Worm (Caenorhabditis elegans) whole organism, L2 larva: Measurements from ENCODE around the gene lys-5.

ENCODE experiments used
- C34F6.9 ChIP-seq: fragments of 150-350 bp; optimal IDR thresholded peaks from 2 replicates; lab custom pipeline; 2014; ENCODE audit warnings: missing biosample characterization, missing genetic modification characterization
- F13H6.1 ChIP-seq: sonication (generic microtip); optimal IDR thresholded peaks from 2 replicates; lab custom pipeline; 2016; ENCODE audit warnings: missing genetic modification characterization, missing compliant biosample characterization
- R02D3.7 ChIP-seq: fragments of 150-350 bp; optimal IDR thresholded peaks from 2 replicates; lab custom pipeline; 2014; ENCODE audit warnings: missing biosample characterization, missing genetic modification characterization
- Y55F3AM.14 ChIP-seq: fragments of 200-800 bp; sonication (Bioruptor generic); optimal IDR thresholded peaks from 2 replicates; lab custom pipeline; 2018; ENCODE audit warnings: mild to moderate bottlenecking, missing genetic modification characterization, missing compliant biosample characterization
- ZK546.5 ChIP-seq: sonication (generic microtip); optimal IDR thresholded peaks from 2 replicates; lab custom pipeline; 2017; ENCODE audit warnings: missing biosample characterization, missing genetic modification characterization
- alr-1 ChIP-seq: fragments of 150-350 bp; optimal IDR thresholded peaks from 2 replicates; lab custom pipeline; 2014; ENCODE audit warnings: missing biosample characterization, missing genetic modification characterization
- aly-2 ChIP-seq: fragments of 150-350 bp; optimal IDR thresholded peaks from 2 replicates; lab custom pipeline; 2014; ENCODE audit warnings: missing biosample characterization, missing genetic modification characterization
- ama-1 ChIP-seq: fragments of 150-350 bp; optimal IDR thresholded peaks from 2 replicates; lab custom pipeline; 2018; ENCODE audit warnings: inconsistent platforms
- blmp-1 ChIP-seq: sonication (generic microtip); optimal IDR thresholded peaks from 2 replicates; lab custom pipeline; 2017; ENCODE audit warnings: missing genetic modification characterization, mild to moderate bottlenecking, missing compliant biosample characterization, antibody characterized with exemption, moderate library complexity; ENCODE audit not compliant: insufficient read depth
- ceh-16 ChIP-seq: fragments of 150-350 bp; optimal IDR thresholded peaks from 2 replicates; lab custom pipeline; 2014; ENCODE audit warnings: missing biosample characterization, missing genetic modification characterization
- crh-2 ChIP-seq: sonication (generic microtip); optimal IDR thresholded peaks from 2 replicates; lab custom pipeline; 2017; ENCODE audit warnings: missing biosample characterization, missing genetic modification characterization
- egl-27 ChIP-seq: sonication (generic microtip); optimal IDR thresholded peaks from 3 replicates; lab custom pipeline; 2017; ENCODE audit warnings: missing biosample characterization, missing genetic modification reagents, missing genetic modification characterization
- elt-1 ChIP-seq: fragments of 150-350 bp; optimal IDR thresholded peaks from 2 replicates; lab custom pipeline; 2014; ENCODE audit warnings: missing biosample characterization, missing genetic modification characterization
- fos-1 ChIP-seq: fragments of 150-350 bp; optimal IDR thresholded peaks from 2 replicates; lab custom pipeline; 2014; ENCODE audit warnings: missing biosample characterization, missing genetic modification characterization
- gmeb-1 ChIP-seq: fragments of 150-350 bp; optimal IDR thresholded peaks from 2 replicates; lab custom pipeline; 2014; ENCODE audit warnings: missing biosample characterization, missing genetic modification characterization
- lin-11 ChIP-seq: fragments of 150-350 bp; sonication (generic microtip); optimal IDR thresholded peaks from 2 replicates; lab custom pipeline; 2014; ENCODE audit warnings: missing biosample characterization, missing genetic modification characterization, inconsistent platforms, mixed read lengths
- lin-13 ChIP-seq: fragments of 150-350 bp; optimal IDR thresholded peaks from 2 replicates; lab custom pipeline; 2014; ENCODE audit warnings: missing biosample characterization, missing genetic modification reagents, missing genetic modification characterization
- lin-39 ChIP-seq: fragments of 150-350 bp; optimal IDR thresholded peaks from 2 replicates; lab custom pipeline; 2014; ENCODE audit warnings: missing biosample characterization, missing genetic modification reagents, missing genetic modification characterization
- lsy-2 ChIP-seq, 2 experiments: fragments of 150-350 bp in 1 of 2; sonication (generic microtip) in 1 of 2; optimal IDR thresholded peaks; 2 replicates each; lab custom pipeline; 2014 to 2017; ENCODE audit warnings: missing biosample characterization in 2 of 2, missing genetic modification characterization in 2 of 2
- mbf-1 ChIP-seq: sonication (generic microtip); optimal IDR thresholded peaks from 2 replicates; lab custom pipeline; 2017; ENCODE audit warnings: missing biosample characterization, missing genetic modification characterization
- mdl-1 ChIP-seq, 2 experiments: fragments of 150-350 bp in 1 of 2; sonication (generic microtip) in 1 of 2; optimal IDR thresholded peaks; 2 replicates each; lab custom pipeline; 2017; ENCODE audit warnings: missing biosample characterization in 2 of 2, missing genetic modification characterization in 2 of 2
- nhr-11 ChIP-seq: fragments of 150-350 bp; optimal IDR thresholded peaks from 2 replicates; lab custom pipeline; 2014; ENCODE audit warnings: missing biosample characterization, missing genetic modification characterization
- nhr-12 ChIP-seq: fragments of 150-350 bp; optimal IDR thresholded peaks from 2 replicates; lab custom pipeline; 2014; ENCODE audit warnings: missing biosample characterization, missing genetic modification characterization
- nhr-129 ChIP-seq: fragments of 150-350 bp; optimal IDR thresholded peaks from 2 replicates; lab custom pipeline; 2014; ENCODE audit warnings: missing biosample characterization, missing genetic modification characterization
- nhr-21 ChIP-seq: fragments of 150-350 bp; optimal IDR thresholded peaks from 2 replicates; lab custom pipeline; 2014; ENCODE audit warnings: missing biosample characterization, missing genetic modification characterization
- nhr-23 ChIP-seq: fragments of 150-350 bp; optimal IDR thresholded peaks from 2 replicates; lab custom pipeline; 2014; ENCODE audit warnings: missing biosample characterization, missing genetic modification reagents, missing genetic modification characterization
- nhr-6 ChIP-seq: fragments of 150-350 bp; optimal IDR thresholded peaks from 2 replicates; lab custom pipeline; 2014; ENCODE audit warnings: missing biosample characterization, missing genetic modification characterization
- nhr-77 ChIP-seq: fragments of 150-350 bp; optimal IDR thresholded peaks from 2 replicates; lab custom pipeline; 2014; ENCODE audit warnings: missing biosample characterization, missing genetic modification characterization
- peb-1 ChIP-seq: fragments of 150-350 bp; optimal IDR thresholded peaks from 2 replicates; lab custom pipeline; 2014; ENCODE audit warnings: missing biosample characterization, missing genetic modification characterization
- sem-4 ChIP-seq: fragments of 150-350 bp; optimal IDR thresholded peaks from 2 replicates; lab custom pipeline; 2014; ENCODE audit warnings: missing biosample characterization, missing genetic modification reagents, missing genetic modification characterization
- sma-9 ChIP-seq, 2 experiments: fragments of 150-350 bp in 1 of 2; sonication (generic microtip) in 1 of 2; optimal IDR thresholded peaks; 2 replicates each; lab custom pipeline; 2014 to 2016; ENCODE audit warnings: missing genetic modification characterization in 2 of 2, mild to moderate bottlenecking in 1 of 2, missing biosample characterization in 1 of 2, missing compliant biosample characterization in 1 of 2, missing genetic modification reagents in 1 of 2, moderate library complexity in 1 of 2
- snpc-4 ChIP-seq: fragments of 150-350 bp; optimal IDR thresholded peaks from 2 replicates; lab custom pipeline; 2014; ENCODE audit warnings: missing biosample characterization, missing genetic modification characterization
- unc-62 ChIP-seq: fragments of 150-350 bp; optimal IDR thresholded peaks from 2 replicates; lab custom pipeline; 2014; ENCODE audit warnings: missing biosample characterization, missing genetic modification reagents, missing genetic modification characterization
- ztf-1 ChIP-seq: fragments of 200-800 bp; sonication (Bioruptor generic); conservative IDR thresholded peaks from 2 replicates; pipeline ENCODE4 v1.3.6; 2022; ENCODE audit warnings: missing genetic modification characterization, missing compliant biosample characterization
- ztf-11 ChIP-seq: sonication (generic microtip); optimal IDR thresholded peaks from 2 replicates; lab custom pipeline; 2017; ENCODE audit warnings: missing biosample characterization, missing genetic modification characterization
- ztf-4 ChIP-seq: fragments of 150-350 bp; optimal IDR thresholded peaks from 2 replicates; lab custom pipeline; 2014; ENCODE audit warnings: missing biosample characterization, missing genetic modification characterization

The lys-5 gene

DNA sequence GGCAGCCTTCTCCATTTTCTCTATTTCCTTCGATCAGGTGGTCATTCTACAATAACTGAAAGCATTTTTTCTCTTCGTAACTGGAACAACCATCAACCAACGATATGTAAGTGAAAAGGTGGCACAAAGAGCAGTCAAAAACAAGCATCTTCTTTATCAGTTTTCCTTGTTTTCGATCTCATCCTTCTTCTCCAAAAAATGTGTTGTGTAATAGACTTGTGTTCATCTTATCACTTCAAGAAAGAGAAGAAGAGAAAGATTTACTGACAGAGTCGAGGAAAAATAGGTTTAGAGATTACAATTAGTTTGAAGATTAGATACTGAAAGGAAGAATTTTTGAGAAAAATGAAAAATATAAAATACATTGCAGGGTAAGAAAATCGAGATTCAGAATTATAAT, 20.0 kb upstream of the lys-5 start:
- no peak for TF ChIP-seq mbf-1 (tag; lab: Kevin White, UChicago)
- no peak for TF ChIP-seq lin-11 (tag; lab: Kevin White, UChicago)
- TF ChIP-seq nhr-129, result peak; percentile 45
- TF ChIP-seq F13H6.1, result peak; percentile 26
- no peak for TF ChIP-seq C34F6.9
- no peak for TF ChIP-seq sem-4
- no peak for TF ChIP-seq snpc-4
- TF ChIP-seq sma-9 (GFP tag; optimal IDR thresholded peaks at IDR 0.05; lab: Kevin White, UChicago), result peak; percentile 34
- no peak for TF ChIP-seq sma-9 (tag; optimal IDR thresholded peaks at IDR 0.05; lab: Kevin White, UChicago)
- no peak for TF ChIP-seq unc-62 (GFP tag; lab: Kevin White, UChicago)
- TF ChIP-seq nhr-12, result no peak
- no peak for TF ChIP-seq lin-13 (GFP tag; lab: Kevin White, UChicago)
- peak in 1 of 2 experiments; percentile 7 for TF ChIP-seq lsy-2 (tag; optimal IDR thresholded peaks at IDR 0.05; lab: Kevin White, UChicago)
- no peak for TF ChIP-seq nhr-77 (tag; lab: Kevin White, UChicago)

DNA sequence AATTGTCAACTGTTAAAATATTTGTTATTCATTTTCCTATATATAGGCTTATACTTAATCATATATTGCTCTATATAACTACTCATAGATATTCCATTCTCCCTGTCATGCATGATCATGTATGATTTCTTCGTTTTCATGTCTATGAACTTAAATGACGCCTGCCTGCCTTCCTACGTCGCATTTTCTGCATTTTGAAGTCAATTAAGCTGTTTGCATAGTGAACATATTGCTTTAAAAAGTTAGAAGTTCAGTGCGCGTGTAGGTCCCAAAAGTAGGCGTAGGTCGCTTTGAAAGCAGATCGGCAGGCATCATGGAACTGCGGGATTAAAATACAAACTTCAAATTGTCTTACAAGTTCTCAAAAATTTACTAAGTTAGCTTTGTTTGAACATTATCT, 19.3 kb upstream of the lys-5 start:
- TF ChIP-seq ztf-11 (tag; lab: Kevin White, UChicago) (no peak), ceh-16 (tag; lab: Kevin White, UChicago) (no peak), nhr-129 (no peak), Y55F3AM.14 (no peak), nhr-23 (tag; lab: Kevin White, UChicago) (no peak), crh-2 (tag; lab: Kevin White, UChicago) (no peak), mdl-1 (tag; optimal IDR thresholded peaks at IDR 0.05; lab: Kevin White, UChicago) (no peak)

DNA sequence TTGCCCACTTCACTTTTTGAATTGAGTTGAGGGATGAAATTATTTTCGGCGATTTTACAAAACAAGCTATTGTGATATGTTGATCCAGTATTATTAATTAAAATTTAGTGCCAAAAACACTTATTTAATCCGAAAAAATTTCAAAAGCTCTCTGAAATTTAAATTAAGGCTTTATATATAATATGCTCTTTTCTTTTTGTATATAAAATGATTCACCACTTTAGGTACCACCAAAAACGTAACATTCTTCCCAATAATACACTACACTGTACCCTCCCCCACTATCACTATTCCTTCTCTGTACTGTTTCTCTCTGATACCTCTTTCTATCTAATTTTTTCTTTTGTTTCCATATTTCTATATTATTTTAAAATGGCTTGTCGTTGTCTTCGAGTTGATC, 18.4 kb upstream of the lys-5 start, which contains the start of gene prx-2:
prx-2 (plus strand) TSS at position 301 of the 400 bp plus-strand sequence.
- TF ChIP-seq lin-13 (GFP tag; lab: Kevin White, UChicago) (no peak), gmeb-1 (no peak), Y55F3AM.14 (no peak), nhr-23 (tag; lab: Kevin White, UChicago) (no peak), lin-39 (tag; lab: Kevin White, UChicago) (no peak), ceh-16 (tag; lab: Kevin White, UChicago) (no peak), ztf-4 (tag; lab: Kevin White, UChicago) (no peak), C34F6.9 (no peak), nhr-6 (no peak), elt-1 (tag; lab: Kevin White, UChicago) (no peak), snpc-4 (no peak), nhr-11 (tag; lab: Kevin White, UChicago) (no peak), nhr-21 (tag; lab: Kevin White, UChicago) (no peak), unc-62 (GFP tag; lab: Kevin White, UChicago) (no peak)

DNA sequence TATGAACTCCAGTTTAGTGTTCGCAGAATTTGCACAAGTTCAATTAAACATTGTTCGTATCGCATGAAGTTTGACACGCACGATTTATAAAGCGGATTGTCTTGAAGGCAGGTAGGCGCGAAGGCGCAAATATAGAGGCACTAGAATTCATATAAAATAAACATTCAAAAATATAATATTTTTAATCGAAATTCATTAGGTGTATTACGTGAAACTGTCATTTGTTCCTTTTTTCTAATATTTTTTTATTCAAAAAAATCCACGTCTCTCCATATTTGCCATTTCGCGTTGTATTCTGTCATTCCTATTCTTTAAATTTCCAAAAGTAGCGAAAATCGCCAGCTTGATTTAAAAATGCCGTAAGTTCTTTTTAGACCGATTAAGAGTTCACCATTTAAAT, 16.4 kb upstream of the lys-5 start, which contains the start of gene ZK809.1:
ZK809.1 (plus strand) TSS at position 301 of the 400 bp plus-strand sequence.
- TF ChIP-seq mdl-1 (tag; optimal IDR thresholded peaks at IDR 0.05; lab: Kevin White, UChicago) (no peak), ZK546.5 (no peak), nhr-21 (tag; lab: Kevin White, UChicago) (no peak), elt-1 (tag; lab: Kevin White, UChicago) (no peak), ztf-11 (tag; lab: Kevin White, UChicago) (no peak), aly-2 (no peak), ztf-1 (no peak), gmeb-1 (no peak), C34F6.9 (no peak), ama-1 (no peak), peb-1 (no peak), R02D3.7 (tag; lab: Kevin White, UChicago) (no peak), blmp-1 (no peak), alr-1 (tag; lab: Kevin White, UChicago) (no peak), egl-27 (tag; lab: Kevin White, UChicago) (no peak)

DNA sequence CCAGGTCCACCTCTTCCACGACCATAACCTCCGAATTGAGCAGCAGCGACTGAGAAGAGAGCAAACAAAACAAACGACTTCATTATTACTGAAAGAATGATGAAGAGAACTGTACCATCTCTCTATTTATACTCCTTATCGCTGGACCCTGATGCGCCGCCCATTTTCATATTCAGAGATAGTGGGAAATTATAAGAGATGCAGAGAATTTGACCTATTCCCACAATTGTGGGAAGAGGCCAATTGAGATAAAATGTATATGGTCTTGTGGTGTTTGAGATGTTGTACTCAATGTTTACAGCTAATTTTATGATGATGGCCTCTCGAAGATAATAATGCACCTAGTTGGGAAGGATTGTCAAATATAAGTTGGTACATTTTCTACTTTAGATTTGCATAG, 15.5 kb upstream of the lys-5 start, which contains the start of gene ttr-50:
ttr-50 (minus strand) TSS at position 101 of the 400 bp plus-strand sequence.
- TF ChIP-seq gmeb-1 (no peak), fos-1 (tag; lab: Kevin White, UChicago) (no peak), lin-11 (tag; lab: Kevin White, UChicago) (no peak)
